Worm (Caenorhabditis elegans) whole organism, late embryonic: ENCODE data around the gene F56D6.18.

Experiments
- C38D4.7 ChIP-seq: fragments of 200-800 bp; sonication (Bioruptor generic); optimal IDR thresholded peaks from 2 replicates; lab custom pipeline; 2018; ENCODE audit warnings: mild to moderate bottlenecking, missing genetic modification characterization, moderate library complexity, missing compliant biosample characterization
- K02D7.2 ChIP-seq: sonication (generic microtip); optimal IDR thresholded peaks from 2 replicates; lab custom pipeline; 2017; ENCODE audit warnings: mild to moderate bottlenecking, missing genetic modification characterization, missing compliant biosample characterization
- T23F11.4 ChIP-seq: fragments of 200-800 bp; sonication (Bioruptor generic); optimal IDR thresholded peaks from 2 replicates; lab custom pipeline; 2018; ENCODE audit warnings: mild to moderate bottlenecking, missing genetic modification characterization, missing compliant biosample characterization
- ceh-30 ChIP-seq: fragments of 150-350 bp; optimal IDR thresholded peaks from 2 replicates; lab custom pipeline; 2014; ENCODE audit warnings: missing biosample characterization, missing genetic modification characterization
- ceh-31 ChIP-seq: sonication (generic microtip); optimal IDR thresholded peaks from 2 replicates; lab custom pipeline; 2016; ENCODE audit warnings: missing genetic modification characterization, missing compliant biosample characterization
- che-1 ChIP-seq: sonication (generic microtip); optimal IDR thresholded peaks from 2 replicates; lab custom pipeline; 2016; ENCODE audit warnings: mild to moderate bottlenecking, missing genetic modification characterization, missing compliant biosample characterization
- elt-4 ChIP-seq: sonication (generic microtip); optimal IDR thresholded peaks from 2 replicates; lab custom pipeline; 2016; ENCODE audit warnings: missing genetic modification characterization, missing compliant biosample characterization
- ets-4 ChIP-seq: sonication (generic microtip); optimal IDR thresholded peaks from 2 replicates; lab custom pipeline; 2016; ENCODE audit warnings: missing genetic modification characterization, missing compliant biosample characterization
- fkh-6 ChIP-seq: sonication (generic microtip); optimal IDR thresholded peaks from 2 replicates; lab custom pipeline; 2016; ENCODE audit warnings: missing genetic modification characterization, missing compliant biosample characterization
- gmeb-2 ChIP-seq: sonication (generic microtip); optimal IDR thresholded peaks from 2 replicates; lab custom pipeline; 2016; ENCODE audit warnings: missing genetic modification characterization, inconsistent platforms, missing compliant biosample characterization
- hlh-13 ChIP-seq: fragments of 200-800 bp; sonication (Bioruptor generic); optimal IDR thresholded peaks from 2 replicates; lab custom pipeline; 2018; ENCODE audit warnings: mild to moderate bottlenecking, missing genetic modification characterization, missing compliant biosample characterization
- hlh-30 ChIP-seq: sonication (generic microtip); optimal IDR thresholded peaks from 2 replicates; lab custom pipeline; 2017; ENCODE audit warnings: antibody characterized with exemption, missing genetic modification characterization, missing compliant biosample characterization; ENCODE audit not compliant: insufficient read depth
- nhr-11 ChIP-seq: fragments of 150-350 bp; optimal IDR thresholded peaks from 2 replicates; lab custom pipeline; 2014; ENCODE audit warnings: missing biosample characterization, missing genetic modification characterization
- nhr-232 ChIP-seq: sonication (generic microtip); optimal IDR thresholded peaks from 2 replicates; lab custom pipeline; 2016; ENCODE audit warnings: missing genetic modification characterization, missing compliant biosample characterization
- npax-4 ChIP-seq: sonication (generic microtip); optimal IDR thresholded peaks from 2 replicates; lab custom pipeline; 2016; ENCODE audit warnings: missing genetic modification characterization, missing compliant biosample characterization
- rnt-1 ChIP-seq: sonication (generic microtip); optimal IDR thresholded peaks from 2 replicates; lab custom pipeline; 2016; ENCODE audit warnings: missing genetic modification characterization, missing compliant biosample characterization
- sox-2 ChIP-seq: fragments of 200-800 bp; sonication (Bioruptor generic); IDR thresholded peaks from 2 replicates; pipeline ENCODE4 v1.3.6; 2022; ENCODE audit warnings: missing genetic modification reagents, missing genetic modification characterization, missing compliant biosample characterization
- syd-9 ChIP-seq: sonication (generic microtip); optimal IDR thresholded peaks from 2 replicates; lab custom pipeline; 2016; ENCODE audit warnings: mild to moderate bottlenecking, missing genetic modification characterization, moderate library complexity, missing compliant biosample characterization
- zip-5 ChIP-seq: sonication (generic microtip); optimal IDR thresholded peaks from 2 replicates; lab custom pipeline; 2016; ENCODE audit warnings: missing genetic modification characterization, missing compliant biosample characterization
- ztf-16 ChIP-seq: sonication (generic microtip); optimal IDR thresholded peaks from 2 replicates; lab custom pipeline; 2017; ENCODE audit warnings: missing genetic modification characterization, missing compliant biosample characterization

Gene F56D6.18

DNA sequence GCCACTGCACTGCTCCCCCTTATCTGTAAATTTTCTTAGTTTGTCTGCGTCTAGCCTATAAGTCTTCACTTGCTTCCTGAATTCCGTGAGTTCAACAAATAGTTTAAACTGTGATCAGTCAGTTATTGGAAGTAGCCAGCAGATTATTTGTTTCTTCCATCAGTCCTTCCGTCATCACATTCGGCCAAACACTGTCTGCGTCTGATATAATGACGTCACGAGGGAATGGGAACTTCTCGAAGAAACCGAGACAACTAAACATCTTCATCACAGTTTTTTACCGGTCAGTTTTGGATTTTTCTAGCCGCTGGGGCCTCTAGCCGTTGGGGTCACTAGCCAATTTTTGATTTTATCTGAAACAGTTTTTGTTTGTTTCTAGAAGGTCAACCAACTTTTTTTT, 45.7 kb downstream of the F56D6.18 start:
- TF ChIP-seq sox-2 (GFP tag; lab: Robert Waterston, UW) (no peak), syd-9 (tag; lab: Kevin White, UChicago) (no peak), C38D4.7 (no peak), che-1 (tag; lab: Kevin White, UChicago) (no peak), ets-4 (tag; lab: Kevin White, UChicago) (no peak), hlh-30 (tag; lab: Kevin White, UChicago) (no peak), nhr-232 (no peak), npax-4 (tag; lab: Kevin White, UChicago) (no peak), ceh-30 (tag; lab: Kevin White, UChicago) (no peak)
- TF ChIP-seq, all 69 proteins: peak for 0

DNA sequence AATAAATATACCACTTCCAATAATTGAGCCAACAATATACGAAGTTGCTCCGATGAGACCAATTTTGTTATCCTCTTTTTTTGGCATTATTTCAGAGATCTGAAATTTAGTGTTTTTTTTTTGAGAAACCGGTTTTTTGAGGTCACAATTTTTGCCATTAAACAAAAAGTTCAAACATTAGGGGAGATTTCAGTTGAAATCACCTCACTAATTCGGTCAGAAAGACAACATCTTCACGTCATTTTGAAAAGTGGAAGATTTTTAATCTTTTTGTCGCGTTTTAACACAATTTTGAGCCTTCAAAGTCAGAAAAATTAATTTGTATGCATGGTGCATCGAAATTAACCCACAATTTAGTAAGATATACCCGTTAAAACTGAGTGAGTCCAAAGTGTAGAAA, 46.8 kb downstream of the F56D6.18 start, which contains the start of gene aat-8:
Gene aat-8 (minus strand): TSS at position 101 of the 400 bp plus-strand sequence.
- TF ChIP-seq hlh-30 (tag; lab: Kevin White, UChicago) (no peak), rnt-1 (no peak), K02D7.2 (no peak), elt-4 (no peak), nhr-11 (tag; lab: Kevin White, UChicago) (no peak), ceh-31 (tag; lab: Kevin White, UChicago) (no peak), gmeb-2 (tag; lab: Kevin White, UChicago) (no peak), che-1 (tag; lab: Kevin White, UChicago) (no peak), zip-5 (no peak)
- TF ChIP-seq, all 69 proteins: peak for 0

ce11 chrIV:3862948-3863347, 48.8 kb downstream of the F56D6.18 start:
- no peak for TF ChIP-seq syd-9 (tag; lab: Kevin White, UChicago)
- TF ChIP-seq fkh-6 (tag; lab: Kevin White, UChicago): no peak
- TF ChIP-seq K02D7.2: no peak
- no peak for TF ChIP-seq hlh-13
- TF ChIP-seq ztf-16 (tag; lab: Kevin White, UChicago): no peak
- no peak for TF ChIP-seq nhr-11 (tag; lab: Kevin White, UChicago)
- no peak for TF ChIP-seq T23F11.4 (GFP tag; lab: Kevin White, UChicago)
- TF ChIP-seq, all 69 proteins: peak for 0
